Fruit fly (Drosophila melanogaster) whole organism, prepupa: ENCODE measurements around the gene CG14915.
A peak's percentile ranks its signal among the peaks of the same experiment; 100 is the strongest.

Experiments
- CG11762 ChIP-seq: fragments of 200-800 bp; sonication (Bioruptor generic); optimal IDR thresholded peaks from 3 replicates; lab custom pipeline; 2016; ENCODE audit warnings: missing biosample characterization, missing genetic modification characterization; ENCODE audit not compliant: insufficient read depth
- CG15336 ChIP-seq: fragments of 200-800 bp; sonication (Bioruptor generic); IDR thresholded peaks from 2 replicates; pipeline ENCODE4 v1.3.6; 2022; ENCODE audit warnings: missing biosample characterization, missing genetic modification characterization
- CG32006 ChIP-seq: fragments of 200-800 bp; sonication (Bioruptor generic); optimal IDR thresholded peaks from 3 replicates; lab custom pipeline; 2017; ENCODE audit warnings: missing biosample characterization, mild to moderate bottlenecking, missing genetic modification characterization
- Hr38 ChIP-seq: sonication (Bioruptor generic); optimal IDR thresholded peaks from 2 replicates; lab custom pipeline; 2016; ENCODE audit warnings: missing biosample characterization, missing genetic modification characterization
- Sox102F ChIP-seq: fragments of 200-800 bp; sonication (Bioruptor generic); optimal IDR thresholded peaks from 2 replicates; lab custom pipeline; 2016; ENCODE audit warnings: missing biosample characterization, mild to moderate bottlenecking, missing genetic modification characterization
- cyc ChIP-seq: fragments of 200-800 bp; sonication (Bioruptor generic); optimal IDR thresholded peaks from 3 replicates; lab custom pipeline; 2016; ENCODE audit warnings: missing biosample characterization, missing genetic modification characterization
- fd59A ChIP-seq: fragments of 200-800 bp; sonication (Bioruptor generic); optimal IDR thresholded peaks from 2 replicates; lab custom pipeline; 2017; ENCODE audit warnings: missing biosample characterization, mild to moderate bottlenecking, missing genetic modification characterization, missing genetic modification reagents
- net ChIP-seq: fragments of 200-800 bp; sonication (Bioruptor generic); optimal IDR thresholded peaks from 3 replicates; lab custom pipeline; 2016; ENCODE audit warnings: missing biosample characterization, missing genetic modification characterization
- pdm3 ChIP-seq: fragments of 200-800 bp; sonication (Bioruptor generic); optimal IDR thresholded peaks from 3 replicates; lab custom pipeline; 2016; ENCODE audit warnings: missing biosample characterization, missing genetic modification characterization

DNA sequence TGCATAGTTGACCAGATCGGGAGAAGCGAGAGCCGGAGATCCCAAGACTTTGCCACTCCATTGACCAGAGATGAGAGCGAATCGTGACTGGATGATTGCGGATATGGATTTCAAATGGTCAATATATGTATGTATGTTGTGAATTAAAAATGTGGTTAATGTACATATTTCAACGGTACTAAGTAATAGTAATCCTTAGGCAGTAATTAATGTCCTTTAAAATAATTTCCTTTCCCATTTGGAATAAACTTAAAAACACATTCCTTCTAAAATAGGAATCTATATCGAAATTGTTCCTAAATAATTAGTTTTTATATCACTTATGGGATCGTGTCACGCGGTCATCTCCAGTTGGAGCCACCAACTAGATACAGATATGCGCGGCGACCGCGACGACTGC, 3.1 kb downstream of the CG14915 start:
- peak; percentile 73 for TF ChIP-seq CG15336 (GFP tag; lab: Robert Waterston, UW)
- TF ChIP-seq pdm3 (GFP tag; lab: Kevin White, UChicago): peak; percentile 52
- no peak for TF ChIP-seq CG11762 (GFP tag; lab: Kevin White, UChicago)
- TF ChIP-seq Hr38: no peak
- TF ChIP-seq cyc (GFP tag; lab: Kevin White, UChicago): no peak
- TF ChIP-seq CG32006 (GFP tag; lab: Kevin White, UChicago): peak; percentile 82
- TF ChIP-seq Sox102F (GFP tag; lab: Kevin White, UChicago): peak; percentile 2
- TF ChIP-seq net: peak; percentile 32
- peak; percentile 46 for TF ChIP-seq fd59A (GFP tag; lab: Kevin White, UChicago)
